Worm (Caenorhabditis elegans): ENCODE results near the gene C49H3.12.

The C49H3.12 gene

DNA sequence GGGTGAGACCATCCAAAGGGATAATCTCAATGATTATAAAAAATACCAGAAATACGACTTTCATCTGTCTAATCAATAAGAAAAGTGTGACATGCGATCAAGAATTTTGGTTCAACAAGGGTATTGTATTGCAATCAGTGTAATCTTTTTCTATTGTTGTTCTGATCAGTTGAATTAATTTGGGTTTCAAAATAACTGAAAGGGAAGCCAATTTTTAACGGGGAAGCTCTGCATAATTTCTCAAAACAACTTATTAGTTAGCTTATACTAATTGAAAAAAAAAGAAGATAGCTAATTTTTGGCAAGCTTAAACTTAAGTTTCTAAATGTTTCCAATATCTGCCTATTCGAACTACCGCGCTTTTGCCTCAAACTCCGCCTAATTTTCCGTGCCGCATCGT is at the start of gene C49H3.12:
Gene C49H3.12, minus strand, starts transcription at position 101 of the 400 bp plus-strand sequence.
- TF ChIP-seq zag-1 (tag; optimal IDR thresholded peaks at IDR 0.05) (no peak), hmg-11 (tag; optimal IDR thresholded peaks at IDR 0.05) (no peak), lin-39 (tag; optimal IDR thresholded peaks at IDR 0.05) (no peak), pqm-1 (tag; optimal IDR thresholded peaks at IDR 0.05) (no peak), eor-1 (tag; optimal IDR thresholded peaks at IDR 0.05) (no peak), nfya-1 (tag; optimal IDR thresholded peaks at IDR 0.05; ENCODE audit: insufficient read depth) (no peak), ceh-82 (tag; optimal IDR thresholded peaks at IDR 0.05) (no peak), fos-1 (tag; optimal IDR thresholded peaks at IDR 0.05) (no peak), elt-1 (tag; optimal IDR thresholded peaks at IDR 0.05) (no peak), daf-12 (tag; optimal IDR thresholded peaks at IDR 0.05) (no peak), egl-5 (tag; optimal IDR thresholded peaks at IDR 0.05) (no peak), nhr-237 (tag; optimal IDR thresholded peaks at IDR 0.05) (no peak), elt-3 (tag; optimal IDR thresholded peaks at IDR 0.05) (no peak), nhr-11 (tag; optimal IDR thresholded peaks at IDR 0.05) (no peak)

DNA sequence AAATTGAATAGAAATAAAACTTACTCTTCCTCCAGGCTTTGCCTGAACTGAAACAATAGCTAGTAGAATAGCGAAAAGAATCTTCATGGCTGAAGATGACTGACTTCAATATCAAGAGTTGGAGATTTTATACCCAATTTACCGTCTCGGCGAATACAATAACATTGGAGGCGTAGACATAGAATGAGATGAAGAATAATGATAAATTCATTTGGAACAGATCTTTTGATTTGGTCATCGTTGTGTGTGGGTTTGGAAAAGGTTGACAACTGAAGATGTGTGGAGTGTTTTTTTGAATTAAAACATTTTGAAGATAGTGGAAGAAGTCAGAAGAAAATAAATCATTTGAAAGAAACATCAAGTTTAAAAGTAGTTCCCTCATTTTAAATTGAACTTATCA is 49.1 kb upstream of the C49H3.12 start, which contains the start of gene F57H12.6:
Gene F57H12.6, minus strand, starts transcription at position 101 of the 400 bp plus-strand sequence.
- TF ChIP-seq lsy-12 (tag; optimal IDR thresholded peaks at IDR 0.05), result no peak
- TF ChIP-seq ceh-82 (tag; optimal IDR thresholded peaks at IDR 0.05), result no peak
- TF ChIP-seq ceh-9 (tag; optimal IDR thresholded peaks at IDR 0.05), result no peak
- TF ChIP-seq egl-5 (tag; optimal IDR thresholded peaks at IDR 0.05), result no peak
- no peak for TF ChIP-seq zag-1 (tag; optimal IDR thresholded peaks at IDR 0.05)
- TF ChIP-seq nhr-237 (tag; optimal IDR thresholded peaks at IDR 0.05), result no peak
- no peak for TF ChIP-seq nhr-43 (tag; optimal IDR thresholded peaks at IDR 0.05; ENCODE audit: poor library complexity, severe bottlenecking)
- TF ChIP-seq nhr-11 (tag; optimal IDR thresholded peaks at IDR 0.05), result no peak
- TF ChIP-seq lin-39 (tag; optimal IDR thresholded peaks at IDR 0.05), result no peak
- TF ChIP-seq hmg-11 (tag; optimal IDR thresholded peaks at IDR 0.05), result no peak

DNA sequence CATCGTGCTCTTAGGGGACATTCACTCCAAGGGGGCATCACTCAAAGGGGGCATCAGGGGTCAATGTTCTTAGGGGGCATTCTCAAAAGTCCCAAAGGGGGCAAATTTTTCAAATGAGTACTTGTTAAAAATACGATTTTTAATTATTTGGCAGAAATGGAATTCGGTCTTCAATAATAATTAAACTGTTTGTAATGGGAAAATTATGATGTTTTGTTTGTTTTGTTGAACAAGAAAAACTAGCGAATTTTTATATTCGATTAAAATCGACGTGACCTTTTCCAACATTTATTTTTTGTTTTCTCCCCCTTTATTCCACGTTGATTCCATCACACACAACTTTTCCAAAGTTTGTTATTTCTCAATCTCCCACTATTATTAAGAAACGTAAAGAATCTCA is 39.9 kb upstream of the C49H3.12 start, which contains the start of gene F57H12.5:
Gene F57H12.5, plus strand, starts transcription at position 301 of the 400 bp plus-strand sequence.
- no peak for TF ChIP-seq fkh-2 (tag; optimal IDR thresholded peaks at IDR 0.05)
- no peak for TF ChIP-seq snpc-4 (tag; optimal IDR thresholded peaks at IDR 0.05)
- TF ChIP-seq nfya-1 (tag; optimal IDR thresholded peaks at IDR 0.05; ENCODE audit: insufficient read depth), result no peak
- TF ChIP-seq ztf-11 (tag; optimal IDR thresholded peaks at IDR 0.05), result no peak
- TF ChIP-seq pqm-1 (tag; optimal IDR thresholded peaks at IDR 0.05), result no peak
- TF ChIP-seq nhr-76 (tag; optimal IDR thresholded peaks at IDR 0.05), result no peak
- no peak for TF ChIP-seq skn-1 (tag; optimal IDR thresholded peaks at IDR 0.05)
- TF ChIP-seq nhr-23 (tag; optimal IDR thresholded peaks at IDR 0.05), result no peak
- TF ChIP-seq mdl-1 (tag; optimal IDR thresholded peaks at IDR 0.05), result no peak
- TF ChIP-seq hmg-11 (tag; optimal IDR thresholded peaks at IDR 0.05), result no peak
- no peak for TF ChIP-seq unc-62 (GFP tag; optimal IDR thresholded peaks at IDR 0.05)
- no peak for TF ChIP-seq ceh-16 (tag; optimal IDR thresholded peaks at IDR 0.05)

ce11 chrIV:7961889-7962342 is 34.8 kb upstream of the C49H3.12 start:
- TF ChIP-seq nhr-25 (tag; optimal IDR thresholded peaks at IDR 0.05), result no peak
- no peak for TF ChIP-seq nhr-76 (tag; optimal IDR thresholded peaks at IDR 0.05)
- no peak for TF ChIP-seq ceh-28 (tag; optimal IDR thresholded peaks at IDR 0.05)
- no peak for TF ChIP-seq egl-27 (tag; optimal IDR thresholded peaks at IDR 0.05)

DNA sequence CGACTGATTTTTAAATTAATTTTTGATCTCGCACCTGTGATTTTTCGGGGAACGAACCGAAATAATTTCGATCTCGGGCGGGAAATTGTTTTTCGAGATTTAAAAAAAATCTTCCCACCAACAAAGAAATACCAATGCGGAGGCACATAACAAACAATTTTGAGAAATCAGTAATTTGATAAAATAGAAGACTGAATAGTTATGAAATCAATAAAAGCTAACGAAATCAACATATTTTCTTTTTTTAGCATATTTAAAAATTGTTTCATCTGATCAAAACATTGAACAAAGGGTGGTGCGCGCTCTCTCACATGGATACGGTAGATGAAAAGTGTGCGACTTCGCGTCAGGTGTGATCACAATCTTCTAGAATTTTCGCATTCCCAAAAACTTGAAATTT is 31.0 kb upstream of the C49H3.12 start:
- TF ChIP-seq lsy-12 (tag; optimal IDR thresholded peaks at IDR 0.05) (no peak), R02D3.7 (tag; optimal IDR thresholded peaks at IDR 0.05) (no peak), aly-2 (tag; optimal IDR thresholded peaks at IDR 0.05) (no peak), hmg-11 (tag; optimal IDR thresholded peaks at IDR 0.05) (no peak), snpc-4 (tag; optimal IDR thresholded peaks at IDR 0.05) (no peak), unc-39 (tag; optimal IDR thresholded peaks at IDR 0.05) (no peak), pqm-1 (tag; optimal IDR thresholded peaks at IDR 0.05) (no peak), lin-15B (tag; optimal IDR thresholded peaks at IDR 0.05) (no peak), nhr-43 (tag; optimal IDR thresholded peaks at IDR 0.05; ENCODE audit: poor library complexity, severe bottlenecking) (no peak), tbx-2 (tag; optimal IDR thresholded peaks at IDR 0.05) (no peak), egl-5 (tag; optimal IDR thresholded peaks at IDR 0.05) (no peak), egl-27 (tag; optimal IDR thresholded peaks at IDR 0.05) (no peak)

All from whole organism, L3 larva.